Fruit fly (Drosophila melanogaster): ENCODE measurements around the gene CG33725.

dm6 chr3L:12534318-12534717 is 51.9 kb downstream of the CG33725 start, which contains the start of gene Pmm2:
- no peak for TF ChIP-seq h (optimal IDR thresholded peaks at IDR 0.05)
- TF ChIP-seq psq (optimal IDR thresholded peaks at IDR 0.05) = no peak
- TF ChIP-seq ttk (optimal IDR thresholded peaks at IDR 0.05) = no peak
